Worm (Caenorhabditis elegans) whole organism, young adult: Measurements from ENCODE around the gene ZK813.6.

Source experiments
- akir-1 ChIP-seq: fragments of 200-800 bp; sonication (Bioruptor generic); optimal IDR thresholded peaks from 2 replicates; lab custom pipeline; 2018; ENCODE audit warnings: mild to moderate bottlenecking, missing genetic modification characterization, moderate library complexity, missing compliant biosample characterization
- ccch-3 ChIP-seq: fragments of 200-800 bp; sonication (Bioruptor generic); optimal IDR thresholded peaks from 2 replicates; lab custom pipeline; 2018; ENCODE audit warnings: mild to moderate bottlenecking, missing genetic modification characterization, missing compliant biosample characterization
- lsy-27 ChIP-seq: sonication (generic microtip); optimal IDR thresholded peaks from 2 replicates; lab custom pipeline; 2017; ENCODE audit warnings: missing genetic modification characterization, mild to moderate bottlenecking, missing compliant biosample characterization, antibody characterized with exemption, missing genotype, borderline replicate concordance; ENCODE audit not compliant: insufficient read depth
- snpc-4 ChIP-seq, 5 experiments: fragments of 150-350 bp in 1 of 5; sonication (generic microtip) in 4 of 5; optimal IDR thresholded peaks; 2 replicates each; lab custom pipeline; 2014 to 2018; ENCODE audit warnings: missing genetic modification characterization in 5 of 5, missing biosample characterization in 3 of 5, antibody characterized with exemption in 2 of 5, mild to moderate bottlenecking in 2 of 5, missing compliant biosample characterization in 2 of 5, missing genotype in 2 of 5, moderate library complexity in 2 of 5, missing genetic modification reagents in 1 of 5
- ztf-28 ChIP-seq: fragments of 200-800 bp; sonication (Bioruptor generic); IDR thresholded peaks from 2 replicates; pipeline ENCODE4 v1.3.6; 2022; ENCODE audit warnings: missing genetic modification reagents, missing genetic modification characterization, missing compliant biosample characterization

- no peak for TF ChIP-seq lsy-27 (tag; lab: Kevin White, UChicago)
- no peak for TF ChIP-seq snpc-4 (GFP tag; optimal IDR thresholded peaks at IDR 0.05; lab: Kevin White, UChicago)
- no peak for TF ChIP-seq snpc-4 (tag; optimal IDR thresholded peaks at IDR 0.05; lab: Kevin White, UChicago)
- no peak for TF ChIP-seq ccch-3 (GFP tag; lab: Kevin White, UChicago)
- TF ChIP-seq ztf-28, result no peak
- no peak for TF ChIP-seq akir-1
Measured at ce11 chrX:3380167-3380566, 44.4 kb upstream of the ZK813.6 start, which contains the start of gene ZK563.7.
